Worm (Caenorhabditis elegans) whole organism, L1 larva: Measurements from ENCODE around the gene F47C12.7.

ENCODE experiments used
- F16B12.6 ChIP-seq: fragments of 150-350 bp; optimal IDR thresholded peaks from 2 replicates; lab custom pipeline; 2014; ENCODE audit warnings: missing biosample characterization, missing genetic modification characterization
- aly-2 ChIP-seq: fragments of 150-350 bp; optimal IDR thresholded peaks from 2 replicates; lab custom pipeline; 2014; ENCODE audit warnings: missing biosample characterization, missing genetic modification characterization
- blmp-1 ChIP-seq: fragments of 150-350 bp; optimal IDR thresholded peaks from 2 replicates; lab custom pipeline; 2014; ENCODE audit warnings: missing biosample characterization, missing genetic modification characterization
- ceh-63 ChIP-seq: fragments of 200-800 bp; sonication (Bioruptor generic); optimal IDR thresholded peaks from 2 replicates; lab custom pipeline; 2018; ENCODE audit warnings: mild to moderate bottlenecking, missing genetic modification characterization, missing compliant biosample characterization
- ceh-8 ChIP-seq: fragments of 200-800 bp; sonication (Bioruptor generic); optimal IDR thresholded peaks from 2 replicates; lab custom pipeline; 2018; ENCODE audit warnings: mild to moderate bottlenecking, missing genetic modification characterization, moderate library complexity, missing compliant biosample characterization
- ceh-82 ChIP-seq, 3 experiments: fragments of 150-350 bp in 1 of 3; sonication (generic microtip) in 2 of 3; optimal IDR thresholded peaks; 2 replicates each; lab custom pipeline; 2014 to 2017; ENCODE audit warnings: missing biosample characterization in 3 of 3, missing genetic modification characterization in 3 of 3
- ceh-90 ChIP-seq: sonication (generic microtip); optimal IDR thresholded peaks from 2 replicates; lab custom pipeline; 2016; ENCODE audit warnings: missing genetic modification characterization, missing compliant biosample characterization
- dpl-1 ChIP-seq, 3 experiments: fragments of 150-350 bp in 2 of 3; sonication (generic microtip) in 1 of 3; optimal IDR thresholded peaks; 2 replicates each; lab custom pipeline; 2014 to 2017; ENCODE audit warnings: missing biosample characterization in 3 of 3, missing genetic modification characterization in 3 of 3, missing genetic modification reagents in 3 of 3
- efl-1 ChIP-seq, 4 experiments: fragments of 150-350 bp; optimal IDR thresholded peaks in 3 of 4; peaks in 1 of 4; 1 replicate in 1 of 4; 2 replicates in 3 of 4; lab custom pipeline; 2014; ENCODE audit warnings: missing biosample characterization in 2 of 4, missing genetic modification characterization in 2 of 4, missing genetic modification reagents in 2 of 4
- egl-13 ChIP-seq: sonication (generic microtip); optimal IDR thresholded peaks from 2 replicates; lab custom pipeline; 2016; ENCODE audit warnings: missing genotype, missing genetic modification reagents, missing genetic modification characterization, missing compliant biosample characterization
- egl-27 ChIP-seq, 2 experiments: fragments of 150-350 bp in 1 of 2; sonication (generic microtip); optimal IDR thresholded peaks; 3 replicates each; lab custom pipeline; 2017 to 2018; ENCODE audit warnings: missing biosample characterization in 2 of 2, missing genetic modification characterization in 2 of 2, missing genetic modification reagents in 2 of 2
- elt-2 ChIP-seq: sonication (generic microtip); optimal IDR thresholded peaks from 2 replicates; lab custom pipeline; 2016; ENCODE audit warnings: missing genetic modification characterization, mild to moderate bottlenecking, inconsistent platforms, missing compliant biosample characterization, missing genetic modification reagents
- elt-3 ChIP-seq, 6 experiments: fragments of 150-350 bp in 1 of 6; sonication (generic microtip); optimal IDR thresholded peaks; 2 replicates each; lab custom pipeline; 2017 to 2018; ENCODE audit warnings: missing biosample characterization in 6 of 6, missing genetic modification characterization in 6 of 6, inconsistent platforms in 1 of 6
- ets-5 ChIP-seq: fragments of 200-800 bp; sonication (Bioruptor generic); IDR thresholded peaks from 2 replicates; pipeline ENCODE4 v1.3.6; 2022; ENCODE audit warnings: missing genetic modification characterization, missing compliant biosample characterization
- fkh-4 ChIP-seq: sonication (generic microtip); optimal IDR thresholded peaks from 2 replicates; lab custom pipeline; 2016; ENCODE audit warnings: missing compliant biosample characterization, missing genetic modification characterization, borderline replicate concordance
- fkh-8 ChIP-seq: sonication (generic microtip); optimal IDR thresholded peaks from 2 replicates; lab custom pipeline; 2016; ENCODE audit warnings: mild to moderate bottlenecking, missing genetic modification characterization, missing compliant biosample characterization
- hlh-4 ChIP-seq: sonication (generic microtip); optimal IDR thresholded peaks from 2 replicates; lab custom pipeline; 2016; ENCODE audit warnings: mild to moderate bottlenecking, missing genetic modification characterization, missing compliant biosample characterization
- hpl-2 ChIP-seq: fragments of 150-350 bp; optimal IDR thresholded peaks from 2 replicates; lab custom pipeline; 2014; ENCODE audit warnings: missing biosample characterization, missing genetic modification reagents, missing genetic modification characterization
- irx-1 ChIP-seq: sonication (generic microtip); optimal IDR thresholded peaks from 2 replicates; lab custom pipeline; 2016; ENCODE audit warnings: missing genetic modification characterization, missing compliant biosample characterization
- isw-1 ChIP-seq: fragments of 200-800 bp; sonication (Bioruptor generic); IDR thresholded peaks from 2 replicates; pipeline ENCODE4 v1.3.6; 2022; ENCODE audit warnings: missing genetic modification characterization, missing compliant biosample characterization
- lin-13 ChIP-seq: fragments of 150-350 bp; optimal IDR thresholded peaks from 2 replicates; lab custom pipeline; 2014; ENCODE audit warnings: missing biosample characterization, missing genetic modification reagents, missing genetic modification characterization
- lin-15B ChIP-seq: fragments of 150-350 bp; sonication (generic microtip); optimal IDR thresholded peaks from 3 replicates; lab custom pipeline; 2014; ENCODE audit warnings: missing biosample characterization, missing genetic modification characterization
- lin-35 ChIP-seq, 2 experiments: fragments of 150-350 bp; optimal IDR thresholded peaks; 2 replicates each; lab custom pipeline; 2014; ENCODE audit warnings: missing biosample characterization in 2 of 2, missing genetic modification characterization in 2 of 2, missing genetic modification reagents in 2 of 2
- lin-39 ChIP-seq: fragments of 150-350 bp; optimal IDR thresholded peaks from 2 replicates; lab custom pipeline; 2014; ENCODE audit warnings: missing biosample characterization, missing genetic modification reagents, missing genetic modification characterization
- lsy-2 ChIP-seq, 2 experiments: fragments of 150-350 bp; optimal IDR thresholded peaks; 2 replicates each; lab custom pipeline; 2014; ENCODE audit warnings: missing biosample characterization in 2 of 2, missing genetic modification characterization in 2 of 2
- mab-9 ChIP-seq: fragments of 200-800 bp; sonication (Bioruptor generic); IDR thresholded peaks from 2 replicates; pipeline ENCODE4 v1.3.6; 2022; ENCODE audit warnings: missing genetic modification reagents, missing genetic modification characterization, missing compliant biosample characterization
- mdl-1 ChIP-seq, 2 experiments: fragments of 150-350 bp; optimal IDR thresholded peaks; 2 replicates each; lab custom pipeline; 2014 to 2017; ENCODE audit warnings: missing biosample characterization in 2 of 2, missing genetic modification characterization in 2 of 2, inconsistent platforms in 1 of 2
- mef-2 ChIP-seq: fragments of 150-350 bp; optimal IDR thresholded peaks from 2 replicates; lab custom pipeline; 2014; ENCODE audit warnings: missing biosample characterization, missing genetic modification characterization
- mep-1 ChIP-seq: fragments of 150-350 bp; optimal IDR thresholded peaks from 2 replicates; lab custom pipeline; 2014; ENCODE audit warnings: missing biosample characterization, missing genetic modification characterization
- nhr-11 ChIP-seq: fragments of 150-350 bp; optimal IDR thresholded peaks from 2 replicates; lab custom pipeline; 2014; ENCODE audit warnings: missing biosample characterization, missing genetic modification characterization
- nhr-12 ChIP-seq: sonication (generic microtip); optimal IDR thresholded peaks from 2 replicates; lab custom pipeline; 2017; ENCODE audit warnings: missing biosample characterization, missing genetic modification characterization
- nhr-19 ChIP-seq: fragments of 200-800 bp; sonication (Bioruptor generic); conservative IDR thresholded peaks from 2 replicates; pipeline ENCODE4 v1.3.6; 2022; ENCODE audit warnings: missing genetic modification characterization, missing compliant biosample characterization
- nhr-20 ChIP-seq: sonication (generic microtip); optimal IDR thresholded peaks from 2 replicates; lab custom pipeline; 2016; ENCODE audit warnings: mild to moderate bottlenecking, missing genetic modification characterization, missing compliant biosample characterization
- nhr-71 ChIP-seq: sonication (generic microtip); optimal IDR thresholded peaks from 2 replicates; lab custom pipeline; 2016; ENCODE audit warnings: mild to moderate bottlenecking, missing genetic modification characterization, moderate library complexity, missing compliant biosample characterization
- nhr-76 ChIP-seq: sonication (generic microtip); optimal IDR thresholded peaks from 2 replicates; lab custom pipeline; 2017; ENCODE audit warnings: missing biosample characterization, missing genetic modification characterization
- nhr-77 ChIP-seq: fragments of 150-350 bp; optimal IDR thresholded peaks from 2 replicates; lab custom pipeline; 2014; ENCODE audit warnings: missing biosample characterization, missing genetic modification characterization
- nhr-85 ChIP-seq: sonication (generic microtip); peaks from one replicate; lab custom pipeline; 2016; ENCODE audit warnings: missing genetic modification characterization, inconsistent platforms, missing compliant biosample characterization
- nhr-90 ChIP-seq: sonication (generic microtip); optimal IDR thresholded peaks from 2 replicates; lab custom pipeline; 2016; ENCODE audit warnings: mild to moderate bottlenecking, missing genetic modification characterization, missing compliant biosample characterization; ENCODE audit not compliant: poor library complexity
- pag-3 ChIP-seq: sonication (generic microtip); optimal IDR thresholded peaks from 2 replicates; lab custom pipeline; 2017; ENCODE audit warnings: missing genetic modification characterization, mild to moderate bottlenecking, missing compliant biosample characterization, antibody characterized with exemption, borderline replicate concordance; ENCODE audit not compliant: insufficient read depth
- pqm-1 ChIP-seq: sonication (generic microtip); optimal IDR thresholded peaks from 3 replicates; lab custom pipeline; 2017; ENCODE audit warnings: missing biosample characterization, missing genetic modification characterization
- rnt-1 ChIP-seq: sonication (generic microtip); optimal IDR thresholded peaks from 2 replicates; lab custom pipeline; 2016; ENCODE audit warnings: mild to moderate bottlenecking, missing genetic modification characterization, moderate library complexity, missing compliant biosample characterization
- skn-1 ChIP-seq: fragments of 150-350 bp; optimal IDR thresholded peaks from 2 replicates; lab custom pipeline; 2014; ENCODE audit warnings: missing biosample characterization, missing genetic modification characterization
- sox-4 ChIP-seq: sonication (generic microtip); optimal IDR thresholded peaks from 2 replicates; lab custom pipeline; 2016; ENCODE audit warnings: missing genetic modification characterization, missing compliant biosample characterization
- swsn-7 ChIP-seq: sonication (generic microtip); optimal IDR thresholded peaks from 2 replicates; lab custom pipeline; 2016; ENCODE audit warnings: missing genetic modification characterization, missing compliant biosample characterization
- tbx-2 ChIP-seq: sonication (generic microtip); optimal IDR thresholded peaks from 2 replicates; lab custom pipeline; 2016; ENCODE audit warnings: missing genetic modification characterization, missing compliant biosample characterization
- unc-62 ChIP-seq: fragments of 150-350 bp; optimal IDR thresholded peaks from 2 replicates; lab custom pipeline; 2014; ENCODE audit warnings: missing biosample characterization, missing genetic modification reagents, missing genetic modification characterization
- unc-86 ChIP-seq: sonication (generic microtip); optimal IDR thresholded peaks from 2 replicates; lab custom pipeline; 2016; ENCODE audit warnings: missing genetic modification characterization, missing compliant biosample characterization
- unc-98 ChIP-seq: fragments of 200-800 bp; sonication (Bioruptor generic); IDR thresholded peaks from 2 replicates; pipeline ENCODE4 v1.3.6; 2022; ENCODE audit warnings: missing genetic modification characterization, missing compliant biosample characterization
- xbp-1 ChIP-seq: sonication (generic microtip); optimal IDR thresholded peaks from 2 replicates; lab custom pipeline; 2016; ENCODE audit warnings: missing genetic modification characterization, missing compliant biosample characterization
- ztf-11 ChIP-seq, 2 experiments: sonication (generic microtip); optimal IDR thresholded peaks; 2 replicates each; lab custom pipeline; 2016 to 2017; ENCODE audit warnings: missing genetic modification characterization in 2 of 2, missing biosample characterization in 1 of 2, missing compliant biosample characterization in 1 of 2

The F47C12.7 gene

ce11 chrIV:3995384-3995783, at the start of gene F47C12.7:
Gene F47C12.7 (minus strand): TSS chrIV:3995484.
- no peak for TF ChIP-seq lin-15B (tag; lab: Kevin White, UChicago)
- no peak for TF ChIP-seq efl-1 (optimal IDR thresholded peaks at IDR 0.05; lab: Kevin White, UChicago)
- TF ChIP-seq efl-1 (GFP tag; optimal IDR thresholded peaks at IDR 0.05 in 1 of 2; lab: Kevin White, UChicago) = peak in 1 of 2 experiments; percentile 60

- peak; percentile 26 for TF ChIP-seq egl-13
- TF ChIP-seq mab-9 = 0 out of 2 replicates have a peak, but pooled peaks have one; percentile 21
- peak; percentile 15 for TF ChIP-seq fkh-8 (tag; lab: Kevin White, UChicago)
- no peak for TF ChIP-seq pqm-1 (tag; lab: Kevin White, UChicago)
- TF ChIP-seq nhr-90 (tag; lab: Kevin White, UChicago) = peak; percentile 70
- TF ChIP-seq aly-2 (tag; lab: Kevin White, UChicago) = no peak
- no peak for TF ChIP-seq lin-39 (tag; lab: Kevin White, UChicago)
- TF ChIP-seq tbx-2 = peak; percentile 72
- TF ChIP-seq sox-4 (tag; lab: Kevin White, UChicago) = peak; percentile 50
- TF ChIP-seq swsn-7 (tag; lab: Kevin White, UChicago) = peak; percentile 52
- peak; percentile 87 for TF ChIP-seq ceh-90
- TF ChIP-seq fkh-4 (tag; lab: Kevin White, UChicago) = peak; percentile 53
- TF ChIP-seq ztf-11 (tag; optimal IDR thresholded peaks at IDR 0.05; lab: Kevin White, UChicago) = peak in 1 of 2 experiments; percentile 63
- TF ChIP-seq lin-13 (GFP tag; lab: Kevin White, UChicago) = peak; percentile 1
- TF ChIP-seq hpl-2 (GFP tag; lab: Kevin White, UChicago) = no peak
- TF ChIP-seq hlh-4 (tag; lab: Kevin White, UChicago) = no peak
- TF ChIP-seq nhr-76 (tag; lab: Kevin White, UChicago) = no peak
- TF ChIP-seq unc-62 = no peak
- TF ChIP-seq nhr-20 (tag; lab: Kevin White, UChicago) = peak; percentile 18
- TF ChIP-seq dpl-1 (GFP tag; optimal IDR thresholded peaks at IDR 0.05; lab: Kevin White, UChicago) = peak; percentile 89 to 93 (median 91)
- TF ChIP-seq egl-27 (tag; optimal IDR thresholded peaks at IDR 0.05; lab: Kevin White, UChicago) = no peak
- no peak for TF ChIP-seq nhr-12 (tag; lab: Kevin White, UChicago)
- TF ChIP-seq ceh-82 (tag; optimal IDR thresholded peaks at IDR 0.05; lab: Kevin White, UChicago) = peak; percentile 22 to 58 (median 25)
- TF ChIP-seq pag-3 (tag; lab: Kevin White, UChicago) = no peak
- TF ChIP-seq ceh-63 (GFP tag; lab: Kevin White, UChicago) = no peak
- no peak for TF ChIP-seq mef-2 (tag; lab: Kevin White, UChicago)
- 0 out of 2 replicates have a peak, but pooled peaks have one; percentile 37 for TF ChIP-seq unc-98 (GFP tag; lab: Robert Waterston, UW)
- no peak for TF ChIP-seq ets-5 (GFP tag; lab: Robert Waterston, UW)
- TF ChIP-seq lin-35 (GFP tag; optimal IDR thresholded peaks at IDR 0.05; lab: Kevin White, UChicago) = peak; percentile 94
- TF ChIP-seq irx-1 = peak; percentile 83
- TF ChIP-seq nhr-71 (tag; lab: Kevin White, UChicago) = peak; percentile 74
- peak; percentile 33 for TF ChIP-seq nhr-85 (tag; lab: Kevin White, UChicago)
- TF ChIP-seq elt-2 (tag; lab: Kevin White, UChicago) = no peak
- TF ChIP-seq lsy-2 (tag; optimal IDR thresholded peaks at IDR 0.05; lab: Kevin White, UChicago) = peak; percentile 59 to 60
- TF ChIP-seq isw-1 (GFP tag; lab: Robert Waterston, UW) = peak; percentile 34
- TF ChIP-seq nhr-11 = no peak
- peak; percentile 94 for TF ChIP-seq rnt-1 (tag; lab: Kevin White, UChicago)
- peak; percentile 54 for TF ChIP-seq xbp-1
- TF ChIP-seq mdl-1 (tag; optimal IDR thresholded peaks at IDR 0.05; lab: Kevin White, UChicago) = no peak
- TF ChIP-seq lin-15B (tag; lab: Kevin White, UChicago) = peak; percentile 25
- no peak for TF ChIP-seq blmp-1 (tag; lab: Kevin White, UChicago)
- TF ChIP-seq unc-86 (tag; lab: Kevin White, UChicago) = peak; percentile 29
- no peak for TF ChIP-seq nhr-77 (tag; lab: Kevin White, UChicago)
- TF ChIP-seq elt-3 (tag; optimal IDR thresholded peaks at IDR 0.05; lab: Kevin White, UChicago) = peak in 1 of 6 experiments; percentile 39
- peak; percentile 29 for TF ChIP-seq F16B12.6 (tag; lab: Kevin White, UChicago)
- peak; percentile 46 for TF ChIP-seq nhr-19
- peak; percentile 64 for TF ChIP-seq mep-1
- no peak for TF ChIP-seq ceh-8
- TF ChIP-seq skn-1 (tag; lab: Kevin White, UChicago) = no peak
These were observed 47.0 kb upstream of the F47C12.7 start, which contains the start of gene cdc-73 for ce11 chrIV:4042274-4042673. Gene cdc-73 (plus strand): TSS chrIV:4042575.
